Fruit fly (Drosophila melanogaster): ENCODE data around the gene CG9368.

Gene CG9368

DNA sequence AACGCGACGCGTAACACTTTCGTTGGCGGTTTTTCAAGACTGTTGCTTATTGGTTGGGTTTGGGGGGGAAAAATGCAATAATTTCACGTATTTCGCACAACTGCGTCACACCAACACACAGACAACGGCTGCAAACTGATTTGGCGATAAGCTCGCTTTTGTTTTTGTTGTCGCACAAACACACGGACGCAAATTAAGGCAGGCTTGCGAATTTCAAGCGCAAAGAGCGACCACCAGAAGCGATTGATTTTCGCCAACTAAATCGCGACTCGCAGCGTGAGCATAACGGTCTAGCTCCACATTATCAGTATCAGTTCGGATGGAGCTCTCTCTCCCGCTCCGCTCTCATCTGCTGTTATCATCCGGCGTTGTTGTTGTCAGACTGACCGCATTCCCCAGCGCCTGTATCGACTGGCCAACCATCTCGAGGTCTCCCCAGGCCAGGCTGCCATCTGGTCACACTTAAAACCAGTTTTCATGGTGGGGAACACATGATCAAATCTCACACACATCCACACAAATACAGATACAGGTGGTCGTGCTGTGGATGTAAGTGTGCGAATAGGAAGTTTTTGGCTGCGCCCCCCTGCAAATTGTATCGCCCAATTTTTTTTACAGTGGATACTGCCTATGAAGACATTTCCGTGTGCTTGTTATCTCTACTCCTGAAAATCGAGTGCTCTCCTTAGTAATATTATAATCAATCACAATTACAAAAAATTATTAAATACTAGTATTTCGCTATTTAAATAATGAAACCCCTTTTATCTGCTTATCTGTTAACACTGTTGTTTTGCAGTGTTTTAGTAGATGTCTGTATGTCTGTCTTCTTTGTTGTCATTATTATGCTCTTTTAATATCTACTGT, 31.6 kb downstream of the CG9368 start:
- TF ChIP-seq Hr83 (GFP tag; optimal IDR thresholded peaks at IDR 0.05; ENCODE audit: poor library complexity, severe bottlenecking) (peak; percentile 4), Dfd (GFP tag; optimal IDR thresholded peaks at IDR 0.05) (no peak), sv (GFP tag; optimal IDR thresholded peaks at IDR 0.05) (peak; percentile 70), foxo (GFP tag; optimal IDR thresholded peaks at IDR 0.05) (peak in 1 of 2 experiments; percentile 61), woc (GFP tag; optimal IDR thresholded peaks at IDR 0.05) (peak; percentile 50), HLH106 (tag; optimal IDR thresholded peaks at IDR 0.05) (peak; percentile 71), br (GFP tag; optimal IDR thresholded peaks at IDR 0.05) (peak; percentile 44), brk (GFP tag; optimal IDR thresholded peaks at IDR 0.05) (peak; percentile 48), sage (GFP tag; optimal IDR thresholded peaks at IDR 0.05) (peak; percentile 54), usp (GFP tag; optimal IDR thresholded peaks at IDR 0.05) (no peak), Hnf4 (GFP tag; optimal IDR thresholded peaks at IDR 0.05) (peak; percentile 46), CG9705 (GFP tag; optimal IDR thresholded peaks at IDR 0.05) (no peak), dl (GFP tag; optimal IDR thresholded peaks at IDR 0.05; ENCODE audit: insufficient read depth in 1 of 2, partially characterized antibody in 2 of 2) (peak; percentile 88 to 91), Sp1 (GFP tag; optimal IDR thresholded peaks at IDR 0.05) (peak; percentile 52), ey (GFP tag; optimal IDR thresholded peaks at IDR 0.05) (peak; percentile 72), psq (GFP tag; optimal IDR thresholded peaks at IDR 0.05) (peak; percentile 60), CG32264 (GFP tag; optimal IDR thresholded peaks at IDR 0.05) (no peak), OdsH (GFP tag; optimal IDR thresholded peaks at IDR 0.05) (peak; percentile 65), rgr (GFP tag; optimal IDR thresholded peaks at IDR 0.05) (peak; percentile 73), Vsx2 (GFP tag; optimal IDR thresholded peaks at IDR 0.05; ENCODE audit: partially characterized antibody) (peak; percentile 67), N (GFP tag; optimal IDR thresholded peaks at IDR 0.05) (peak; percentile 3), dmrt93B (GFP tag; optimal IDR thresholded peaks at IDR 0.05) (peak; percentile 52), Mio (GFP tag; optimal IDR thresholded peaks at IDR 0.05) (no peak), h (GFP tag; optimal IDR thresholded peaks at IDR 0.05) (peak; percentile 83), Hr78 (GFP tag; optimal IDR thresholded peaks at IDR 0.05) (no peak), Myc (optimal IDR thresholded peaks at IDR 0.05) (no peak), GATAd (GFP tag; optimal IDR thresholded peaks at IDR 0.05) (peak; percentile 68), Dif (GFP tag; optimal IDR thresholded peaks at IDR 0.05; ENCODE audit: partially characterized antibody) (peak; percentile 89), Rel (GFP tag; optimal IDR thresholded peaks at IDR 0.05) (no peak), Rel (tag; optimal IDR thresholded peaks at IDR 0.05) (peak; percentile 96), CrebA (GFP tag; optimal IDR thresholded peaks at IDR 0.05; ENCODE audit: borderline replicate concordance) (peak; percentile 51), fru (GFP tag; optimal IDR thresholded peaks at IDR 0.05) (peak; percentile 59), jim (GFP tag; optimal IDR thresholded peaks at IDR 0.05) (no peak)

DNA sequence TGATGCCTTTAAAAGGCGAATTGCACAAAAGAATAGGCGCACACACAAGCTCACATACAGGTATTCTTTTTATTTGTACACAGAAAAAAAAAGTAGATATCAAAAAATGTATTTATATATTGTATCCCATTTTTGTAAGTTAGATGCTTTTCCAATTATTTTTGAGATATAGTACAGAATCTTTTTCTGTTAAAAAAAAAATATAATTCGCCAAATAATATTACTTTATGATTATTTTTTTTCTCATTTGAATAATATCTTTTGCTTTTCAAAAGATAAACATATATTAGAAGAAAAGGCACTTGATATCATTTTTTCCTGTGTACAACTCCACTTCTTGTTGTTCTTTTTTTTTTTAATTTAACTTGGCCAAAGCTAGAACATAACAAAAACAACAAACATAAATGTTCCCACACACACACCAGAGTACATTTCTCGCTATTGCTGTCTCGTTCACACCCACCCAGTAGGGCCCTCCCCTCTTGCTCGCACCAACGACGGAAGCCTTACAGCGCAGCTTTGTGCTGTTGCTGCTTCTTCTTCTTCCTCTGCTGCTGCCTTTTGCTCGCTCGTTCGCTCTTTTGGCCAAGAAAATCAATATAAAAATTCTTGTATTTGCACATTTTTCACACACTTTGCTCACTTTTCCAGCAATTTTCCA, 33.5 kb downstream of the CG9368 start:
- TF ChIP-seq woc (GFP tag; optimal IDR thresholded peaks at IDR 0.05) (peak; percentile 11), Sp1 (GFP tag; optimal IDR thresholded peaks at IDR 0.05) (peak; percentile 84), usp (GFP tag; optimal IDR thresholded peaks at IDR 0.05) (no peak), foxo (GFP tag; optimal IDR thresholded peaks at IDR 0.05) (peak in 1 of 2 experiments; percentile 78), rgr (GFP tag; optimal IDR thresholded peaks at IDR 0.05) (peak; percentile 31), lola (GFP tag; optimal IDR thresholded peaks at IDR 0.05) (no peak), Rel (GFP tag; optimal IDR thresholded peaks at IDR 0.05) (no peak), Rel (tag; optimal IDR thresholded peaks at IDR 0.05) (peak; percentile 14), h (GFP tag; optimal IDR thresholded peaks at IDR 0.05) (peak; percentile 32), tai (GFP tag; optimal IDR thresholded peaks at IDR 0.05) (peak; percentile 25), br (GFP tag; optimal IDR thresholded peaks at IDR 0.05) (no peak), Dfd (GFP tag; optimal IDR thresholded peaks at IDR 0.05) (peak; percentile 75), psq (GFP tag; optimal IDR thresholded peaks at IDR 0.05) (peak; percentile 91), CG32264 (GFP tag; optimal IDR thresholded peaks at IDR 0.05) (no peak), dmrt93B (GFP tag; optimal IDR thresholded peaks at IDR 0.05) (no peak), Dif (GFP tag; optimal IDR thresholded peaks at IDR 0.05; ENCODE audit: partially characterized antibody) (no peak), Abd-B (GFP tag; optimal IDR thresholded peaks at IDR 0.05) (no peak), Hr83 (GFP tag; optimal IDR thresholded peaks at IDR 0.05; ENCODE audit: poor library complexity, severe bottlenecking) (no peak), dsf (GFP tag; optimal IDR thresholded peaks at IDR 0.05; ENCODE audit: borderline replicate concordance) (no peak), fru (GFP tag; optimal IDR thresholded peaks at IDR 0.05) (peak; percentile 63), Vsx2 (GFP tag; optimal IDR thresholded peaks at IDR 0.05; ENCODE audit: partially characterized antibody) (no peak), pan (optimal IDR thresholded peaks at IDR 0.05) (no peak), HLH106 (tag; optimal IDR thresholded peaks at IDR 0.05) (peak; percentile 63), CG9705 (GFP tag; optimal IDR thresholded peaks at IDR 0.05) (no peak), Hnf4 (GFP tag; optimal IDR thresholded peaks at IDR 0.05) (no peak), CrebA (GFP tag; optimal IDR thresholded peaks at IDR 0.05; ENCODE audit: borderline replicate concordance) (no peak), dl (GFP tag; optimal IDR thresholded peaks at IDR 0.05; ENCODE audit: insufficient read depth in 1 of 2, partially characterized antibody in 2 of 2) (no peak), sage (GFP tag; optimal IDR thresholded peaks at IDR 0.05) (no peak), jim (GFP tag; optimal IDR thresholded peaks at IDR 0.05) (no peak), GATAd (GFP tag; optimal IDR thresholded peaks at IDR 0.05) (no peak), N (GFP tag; optimal IDR thresholded peaks at IDR 0.05) (no peak), sv (GFP tag; optimal IDR thresholded peaks at IDR 0.05) (no peak), OdsH (GFP tag; optimal IDR thresholded peaks at IDR 0.05) (peak; percentile 57), Jra (GFP tag; optimal IDR thresholded peaks at IDR 0.05) (no peak), Myc (optimal IDR thresholded peaks at IDR 0.05) (no peak), Mio (GFP tag; optimal IDR thresholded peaks at IDR 0.05) (no peak), Hr78 (GFP tag; optimal IDR thresholded peaks at IDR 0.05) (no peak), brk (GFP tag; optimal IDR thresholded peaks at IDR 0.05) (peak; percentile 33), ey (GFP tag; optimal IDR thresholded peaks at IDR 0.05) (no peak)

All from whole organism, wandering third instar larva.